Worm (Caenorhabditis elegans) whole organism, young adult: Measurements from ENCODE around the gene Y48A6B.14.

Source experiments
- B0019.2 ChIP-seq: fragments of 200-800 bp; sonication (Bioruptor generic); conservative IDR thresholded peaks from 2 replicates; pipeline ENCODE4 v1.3.6; 2022; ENCODE audit warnings: missing genetic modification reagents, missing genetic modification characterization, missing compliant biosample characterization
- C06A6.2 ChIP-seq: fragments of 200-800 bp; sonication (Bioruptor generic); conservative IDR thresholded peaks from 2 replicates; pipeline ENCODE4 v1.3.6; 2022; ENCODE audit warnings: missing genetic modification characterization, missing compliant biosample characterization
- K11D2.4 ChIP-seq: fragments of 200-800 bp; sonication (Bioruptor generic); IDR thresholded peaks from 2 replicates; pipeline ENCODE4 v1.3.6; 2022; ENCODE audit warnings: missing genetic modification reagents, missing genetic modification characterization, missing compliant biosample characterization
- K12H6.12 ChIP-seq: fragments of 200-800 bp; sonication (Bioruptor generic); optimal IDR thresholded peaks from 2 replicates; lab custom pipeline; 2018; ENCODE audit warnings: mild to moderate bottlenecking, missing genetic modification characterization, missing compliant biosample characterization
- T07F8.4 ChIP-seq: sonication (generic microtip); optimal IDR thresholded peaks from 2 replicates; lab custom pipeline; 2016; ENCODE audit warnings: mild to moderate bottlenecking, missing genetic modification characterization, moderate library complexity, missing compliant biosample characterization
- Y53F4B.3 ChIP-seq: fragments of 200-800 bp; sonication (Bioruptor generic); IDR thresholded peaks from 2 replicates; pipeline ENCODE4 v1.3.6; 2022; ENCODE audit warnings: missing genetic modification reagents, missing genetic modification characterization, missing compliant biosample characterization
- Y79H2A.3 ChIP-seq: fragments of 200-800 bp; sonication (Bioruptor generic); conservative IDR thresholded peaks from 2 replicates; pipeline ENCODE4 v1.3.6; 2022; ENCODE audit warnings: missing genetic modification reagents, missing genetic modification characterization, missing compliant biosample characterization
- ZK185.1 ChIP-seq: sonication (generic microtip); optimal IDR thresholded peaks from 2 replicates; lab custom pipeline; 2016; ENCODE audit warnings: mild to moderate bottlenecking, missing genetic modification characterization, missing compliant biosample characterization; ENCODE audit not compliant: poor library complexity, severe bottlenecking
- bed-1 ChIP-seq: fragments of 200-800 bp; sonication (Bioruptor generic); IDR thresholded peaks from 2 replicates; pipeline ENCODE4 v1.3.6; 2022; ENCODE audit warnings: missing genetic modification reagents, missing genetic modification characterization, missing compliant biosample characterization
- bed-2 ChIP-seq: fragments of 200-800 bp; sonication (Bioruptor generic); IDR thresholded peaks from 2 replicates; pipeline ENCODE4 v1.3.6; 2022; ENCODE audit warnings: missing genetic modification reagents, missing genetic modification characterization, missing compliant biosample characterization
- ceh-100 ChIP-seq: fragments of 200-800 bp; sonication (Bioruptor generic); IDR thresholded peaks from 2 replicates; pipeline ENCODE4 v1.3.6; 2022; ENCODE audit warnings: missing genetic modification reagents, missing genetic modification characterization, missing compliant biosample characterization
- ceh-40 ChIP-seq: fragments of 200-800 bp; sonication (Bioruptor generic); IDR thresholded peaks from 2 replicates; pipeline ENCODE4 v1.3.6; 2022; ENCODE audit warnings: missing genetic modification characterization, missing compliant biosample characterization
- egrh-3 ChIP-seq: fragments of 200-800 bp; sonication (Bioruptor generic); IDR thresholded peaks from 2 replicates; pipeline ENCODE4 v1.3.6; 2022; ENCODE audit warnings: missing genetic modification reagents, missing genetic modification characterization, missing compliant biosample characterization
- him-1 ChIP-seq: sonication (generic microtip); optimal IDR thresholded peaks from 2 replicates; lab custom pipeline; 2016; ENCODE audit warnings: missing genotype, missing genetic modification reagents, missing genetic modification characterization, missing compliant biosample characterization
- hlh-26 ChIP-seq: fragments of 200-800 bp; sonication (Bioruptor generic); conservative IDR thresholded peaks from 2 replicates; pipeline ENCODE4 v1.3.6; 2022; ENCODE audit warnings: missing genetic modification reagents, missing genetic modification characterization, missing compliant biosample characterization
- hmg-20 ChIP-seq: fragments of 200-800 bp; sonication (Bioruptor generic); IDR thresholded peaks from 2 replicates; pipeline ENCODE4 v1.3.6; 2022; ENCODE audit warnings: missing genetic modification reagents, missing genetic modification characterization, missing compliant biosample characterization
- let-607 ChIP-seq, 2 experiments: fragments of 200-800 bp in 1 of 2; sonication (Bioruptor generic) in 1 of 2; sonication (generic microtip) in 1 of 2; optimal IDR thresholded peaks; 2 replicates each; lab custom pipeline; 2016 to 2018; ENCODE audit warnings: mild to moderate bottlenecking in 2 of 2, missing compliant biosample characterization in 2 of 2, missing genetic modification characterization in 2 of 2, moderate library complexity in 2 of 2, missing genotype in 1 of 2
- lin-26 ChIP-seq: fragments of 200-800 bp; sonication (Bioruptor generic); IDR thresholded peaks from 2 replicates; pipeline ENCODE4 v1.3.6; 2022; ENCODE audit warnings: missing genetic modification reagents, missing genetic modification characterization, missing compliant biosample characterization
- madf-6 ChIP-seq: fragments of 200-800 bp; sonication (Bioruptor generic); IDR thresholded peaks from 2 replicates; pipeline ENCODE4 v1.3.6; 2022; ENCODE audit warnings: missing genetic modification reagents, missing genetic modification characterization, missing compliant biosample characterization
- madf-8 ChIP-seq: fragments of 200-800 bp; sonication (Bioruptor generic); conservative IDR thresholded peaks from 2 replicates; pipeline ENCODE4 v1.3.6; 2022; ENCODE audit warnings: missing genetic modification reagents, missing genetic modification characterization, missing compliant biosample characterization
- mcd-1 ChIP-seq: fragments of 200-800 bp; sonication (Bioruptor generic); IDR thresholded peaks from 2 replicates; pipeline ENCODE4 v1.3.6; 2022; ENCODE audit warnings: missing genetic modification reagents, missing genetic modification characterization, missing compliant biosample characterization
- mel-28 ChIP-seq: sonication (generic microtip); optimal IDR thresholded peaks from 2 replicates; lab custom pipeline; 2016; ENCODE audit warnings: borderline replicate concordance, mild to moderate bottlenecking, missing genetic modification characterization, missing compliant biosample characterization
- mxl-1 ChIP-seq: sonication (generic microtip); optimal IDR thresholded peaks from 2 replicates; lab custom pipeline; 2016; ENCODE audit warnings: missing genetic modification characterization, missing compliant biosample characterization
- nhr-120 ChIP-seq: fragments of 200-800 bp; sonication (Bioruptor generic); IDR thresholded peaks from 2 replicates; pipeline ENCODE4 v1.3.6; 2022; ENCODE audit warnings: missing genetic modification characterization, missing compliant biosample characterization
- rcor-1 ChIP-seq: fragments of 200-800 bp; sonication (Bioruptor generic); IDR thresholded peaks from 2 replicates; pipeline ENCODE4 v1.3.6; 2022; ENCODE audit warnings: missing genetic modification reagents, missing genetic modification characterization, missing compliant biosample characterization
- repo-1 ChIP-seq: sonication (generic microtip); optimal IDR thresholded peaks from 2 replicates; lab custom pipeline; 2017; ENCODE audit warnings: mild to moderate bottlenecking, missing genetic modification characterization, missing compliant biosample characterization
- snpc-4 ChIP-seq, 5 experiments: fragments of 150-350 bp in 1 of 5; sonication (generic microtip) in 4 of 5; optimal IDR thresholded peaks; 2 replicates each; lab custom pipeline; 2014 to 2018; ENCODE audit warnings: missing genetic modification characterization in 5 of 5, missing biosample characterization in 3 of 5, antibody characterized with exemption in 2 of 5, mild to moderate bottlenecking in 2 of 5, missing compliant biosample characterization in 2 of 5, missing genotype in 2 of 5, moderate library complexity in 2 of 5, missing genetic modification reagents in 1 of 5

Gene Y48A6B.14

DNA sequence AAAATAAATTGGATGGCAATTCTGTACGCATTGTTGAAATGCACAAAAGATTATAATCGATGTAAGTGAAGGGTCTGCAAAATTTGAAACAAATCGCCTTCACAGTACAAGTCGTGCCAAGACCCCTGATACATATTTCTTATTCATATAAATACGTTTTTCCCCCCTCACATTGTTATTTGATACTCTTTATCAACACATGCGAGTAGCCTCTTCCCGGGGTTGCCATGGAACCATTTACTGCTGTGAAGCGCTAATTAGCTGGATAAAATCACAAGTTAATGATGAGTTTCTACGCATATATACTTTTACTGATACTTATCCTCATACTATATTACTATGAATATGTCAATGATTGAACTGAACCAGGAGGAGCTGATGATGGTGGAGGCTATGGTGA lies at the start of gene Y48A6B.14:
Gene Y48A6B.14 (plus strand): TSS at position 301 of the 400 bp plus-strand sequence.
- TF ChIP-seq ceh-100 (GFP tag; lab: Robert Waterston, UW), result no peak
- no peak for TF ChIP-seq hlh-26 (GFP tag; lab: Robert Waterston, UW)
- TF ChIP-seq K11D2.4, result no peak
- no peak for TF ChIP-seq hmg-20 (GFP tag; lab: Robert Waterston, UW)
- no peak for TF ChIP-seq K12H6.12 (tag; lab: Kevin White, UChicago)
- TF ChIP-seq Y53F4B.3, result no peak
- no peak for TF ChIP-seq mel-28 (tag; lab: Kevin White, UChicago)
- no peak for TF ChIP-seq B0019.2

DNA sequence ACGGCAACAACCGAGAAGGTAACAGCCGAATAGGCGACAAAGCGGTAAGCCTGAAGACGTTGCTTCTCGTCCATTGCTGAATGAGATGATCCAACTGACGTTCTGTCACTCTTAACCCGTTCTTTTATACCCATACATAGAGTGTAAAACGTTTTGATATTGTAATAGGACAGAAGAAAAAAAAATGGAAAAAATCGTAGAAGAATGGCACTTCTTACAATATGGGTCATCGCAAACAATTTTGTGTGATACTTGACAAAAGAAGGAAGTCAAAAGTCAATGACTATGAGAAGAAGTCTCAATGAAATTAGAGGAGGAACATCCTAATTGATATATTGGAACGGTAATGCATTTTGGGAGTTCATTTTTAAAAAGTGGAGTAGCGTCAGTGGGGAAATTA lies 48.3 kb upstream of the Y48A6B.14 start, which contains the start of gene col-92:
Gene col-92 (minus strand): TSS at position 101 of the 400 bp plus-strand sequence.
- TF ChIP-seq rcor-1 (GFP tag; lab: Robert Waterston, UW) (no peak), B0019.2 (no peak), bed-1 (no peak), bed-2 (GFP tag; lab: Robert Waterston, UW) (no peak), hmg-20 (GFP tag; lab: Robert Waterston, UW) (no peak)
- TF ChIP-seq, all 124 proteins: peak for 0

DNA sequence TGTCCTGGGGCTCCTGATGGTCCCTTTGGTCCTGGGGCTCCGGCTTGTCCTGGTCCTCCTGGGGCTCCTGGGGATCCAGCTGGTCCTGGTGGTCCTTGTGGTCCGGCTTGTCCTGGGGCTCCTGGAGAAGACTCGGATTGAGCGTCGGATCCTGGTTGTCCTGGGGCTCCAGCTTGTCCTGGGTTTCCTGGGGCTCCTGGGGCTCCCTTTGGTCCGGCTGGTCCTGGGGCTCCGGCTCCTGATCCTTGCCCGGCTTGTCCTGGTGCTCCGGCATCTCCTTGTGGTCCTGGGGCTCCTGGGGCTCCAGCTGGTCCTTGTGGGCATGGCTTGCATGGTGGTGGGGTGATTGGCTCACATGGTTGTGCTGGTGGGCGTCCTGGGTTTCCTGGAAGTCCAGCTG lies 46.7 kb upstream of the Y48A6B.14 start:
- 0 out of 2 replicates have a peak, but pooled peaks have one; percentile 26 for TF ChIP-seq nhr-120
- TF ChIP-seq egrh-3 (GFP tag; lab: Robert Waterston, UW), result peak; percentile 97
- TF ChIP-seq lin-26, result peak; percentile 38; the same call in 1 of the 2 replicates
- peak; percentile 38; the same call in 1 of the 2 replicates for TF ChIP-seq mcd-1 (GFP tag; lab: Robert Waterston, UW)

DNA sequence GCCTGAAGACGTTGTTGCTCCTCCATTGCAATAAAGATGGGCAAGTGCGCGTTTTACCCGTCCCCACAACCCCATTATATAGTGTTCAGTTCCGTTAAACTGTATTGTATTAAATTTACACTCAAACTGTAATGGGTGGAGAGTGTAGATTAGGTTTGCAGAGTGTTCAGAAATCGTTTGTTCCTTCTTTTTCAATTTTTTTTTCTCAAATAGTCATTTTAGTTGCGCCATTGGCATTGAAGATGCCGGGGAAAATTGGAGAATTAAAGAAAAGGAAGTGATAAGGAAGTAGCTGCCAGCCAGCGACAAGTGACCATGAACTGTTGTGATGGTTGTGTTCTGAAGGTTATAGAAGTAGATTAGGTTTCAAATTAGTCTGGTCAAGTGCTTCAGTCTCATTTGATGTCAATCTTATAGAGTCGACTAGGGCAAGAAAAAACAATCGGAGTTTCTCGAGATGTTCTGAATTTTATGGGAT lies 45.8 kb upstream of the Y48A6B.14 start, which contains the start of gene col-93:
Gene col-93 (minus strand): TSS at position 51 of the 478 bp plus-strand sequence.
- TF ChIP-seq him-1 (no peak), egrh-3 (GFP tag; lab: Robert Waterston, UW) (no peak), C06A6.2 (GFP tag; lab: Robert Waterston, UW) (no peak), repo-1 (tag; lab: Kevin White, UChicago) (no peak), let-607 (tag; optimal IDR thresholded peaks at IDR 0.05; lab: Kevin White, UChicago) (no peak), ZK185.1 (tag; lab: Kevin White, UChicago) (no peak), mxl-1 (tag; lab: Kevin White, UChicago) (no peak), T07F8.4 (tag; lab: Kevin White, UChicago) (no peak), madf-8 (no peak), Y79H2A.3 (GFP tag; lab: Robert Waterston, UW) (no peak), ceh-40 (GFP tag; lab: Robert Waterston, UW) (no peak), madf-6 (GFP tag; lab: Robert Waterston, UW) (no peak)
- TF ChIP-seq, all 124 proteins: peak for 0

DNA sequence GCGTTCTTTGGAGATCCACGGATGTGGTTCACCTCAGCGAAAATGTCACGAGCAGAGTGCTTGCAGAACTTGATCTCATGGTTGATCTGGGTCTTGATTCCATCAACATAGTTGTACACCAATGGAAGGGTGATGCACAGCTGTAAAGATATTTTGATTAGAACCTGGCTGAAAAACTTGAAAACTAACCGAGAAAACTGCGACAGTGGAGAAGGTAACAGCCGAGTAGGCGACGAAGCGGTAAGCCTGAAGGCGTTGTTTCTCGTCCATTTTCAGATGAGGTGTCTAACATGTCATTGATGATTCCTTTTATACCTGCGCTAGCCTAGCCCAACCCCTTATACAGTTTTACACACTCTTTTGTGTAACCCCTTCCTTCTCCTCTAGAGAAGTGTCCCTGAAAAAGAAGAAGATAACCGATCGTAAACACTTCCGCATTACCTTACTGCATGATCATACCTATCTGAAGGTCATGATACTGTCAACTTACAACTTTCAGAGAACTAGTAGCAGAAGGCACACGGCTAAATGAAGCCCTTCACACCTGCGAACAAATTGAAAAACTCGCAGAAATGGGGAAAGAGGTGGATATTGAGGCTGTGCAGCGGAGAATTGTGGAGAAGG lies 43.7 kb upstream of the Y48A6B.14 start, which contains the start of gene col-94:
Gene col-94 (minus strand): TSS at position 313 of the 624 bp plus-strand sequence.
- TF ChIP-seq lin-26 (no peak), snpc-4 (GFP tag; optimal IDR thresholded peaks at IDR 0.05; lab: Kevin White, UChicago) (no peak), snpc-4 (tag; optimal IDR thresholded peaks at IDR 0.05; lab: Kevin White, UChicago) (peak in 1 of 4 experiments; percentile 11), hmg-20 (GFP tag; lab: Robert Waterston, UW) (no peak)
